Fruit fly (Drosophila melanogaster) whole organism, embryonic: ENCODE measurements around the gene CG14406.
A peak's percentile ranks its signal among the peaks of the same experiment; 100 is the strongest.

ENCODE experiments used
- ATbp ChIP-seq: fragments of 200-800 bp; sonication (Bioruptor generic); optimal IDR thresholded peaks from 2 replicates; lab custom pipeline; 2017; ENCODE audit warnings: missing biosample characterization, mild to moderate bottlenecking, missing genetic modification characterization, missing genetic modification reagents
- Adf1 ChIP-seq: fragments of 200-800 bp; sonication (Bioruptor generic); IDR thresholded peaks from 2 replicates; pipeline ENCODE4 v1.3.6; 2022; ENCODE audit warnings: missing biosample characterization, missing genetic modification characterization
- Atf3 ChIP-seq: fragments of 200-800 bp; sonication (Bioruptor generic); optimal IDR thresholded peaks from 3 replicates; lab custom pipeline; 2016; ENCODE audit warnings: missing biosample characterization, missing genetic modification characterization
- CG10209 ChIP-seq: fragments of 200-800 bp; sonication (Bioruptor generic); optimal IDR thresholded peaks from 3 replicates; lab custom pipeline; 2017; ENCODE audit warnings: missing biosample characterization, mild to moderate bottlenecking, missing genetic modification characterization, missing genetic modification reagents
- CG10462 ChIP-seq: fragments of 200-800 bp; sonication (Bioruptor generic); optimal IDR thresholded peaks from 2 replicates; lab custom pipeline; 2016; ENCODE audit warnings: missing biosample characterization, missing genetic modification characterization
- CG10565 ChIP-seq: fragments of 200-800 bp; sonication (Bioruptor generic); optimal IDR thresholded peaks from 3 replicates; lab custom pipeline; 2016; ENCODE audit warnings: missing biosample characterization, mild to moderate bottlenecking, missing genetic modification characterization
- CG11456 ChIP-seq: fragments of 200-800 bp; sonication (Bioruptor generic); IDR thresholded peaks from 3 replicates; pipeline ENCODE4 v1.3.6; 2022; ENCODE audit warnings: missing biosample characterization, missing genetic modification characterization
- CG12236 ChIP-seq: fragments of 200-800 bp; sonication (Bioruptor generic); optimal IDR thresholded peaks from 2 replicates; lab custom pipeline; 2016; ENCODE audit warnings: missing biosample characterization, missing genetic modification characterization
- CG15269 ChIP-seq: fragments of 200-800 bp; sonication (Bioruptor generic); optimal IDR thresholded peaks from 2 replicates; lab custom pipeline; 2018; ENCODE audit warnings: missing biosample characterization, mild to moderate bottlenecking, missing genetic modification characterization, moderate library complexity
- CG1647 ChIP-seq: fragments of 200-800 bp; sonication (Bioruptor generic); optimal IDR thresholded peaks from 3 replicates; lab custom pipeline; 2016; ENCODE audit warnings: missing biosample characterization, missing genetic modification characterization
- CG17568 ChIP-seq: fragments of 200-800 bp; sonication (Bioruptor generic); optimal IDR thresholded peaks from 2 replicates; lab custom pipeline; 2018; ENCODE audit warnings: missing biosample characterization, mild to moderate bottlenecking, missing genetic modification characterization, moderate library complexity
- CG18619 ChIP-seq: fragments of 200-800 bp; sonication (Bioruptor generic); optimal IDR thresholded peaks from 3 replicates; lab custom pipeline; 2017; ENCODE audit warnings: missing biosample characterization, mild to moderate bottlenecking, missing genetic modification characterization
- CG2678 ChIP-seq: fragments of 200-800 bp; sonication (Bioruptor generic); optimal IDR thresholded peaks from 3 replicates; lab custom pipeline; 2019; ENCODE audit warnings: missing biosample characterization, mild to moderate bottlenecking, missing genetic modification characterization, moderate library complexity
- CG31365 ChIP-seq: fragments of 200-800 bp; sonication (Bioruptor generic); optimal IDR thresholded peaks from 2 replicates; lab custom pipeline; 2018; ENCODE audit warnings: missing biosample characterization, mild to moderate bottlenecking, missing genetic modification characterization
- CG3838 ChIP-seq: fragments of 200-800 bp; sonication (Bioruptor generic); optimal IDR thresholded peaks from 3 replicates; lab custom pipeline; 2016; ENCODE audit warnings: missing biosample characterization, missing genetic modification characterization
- CG4360 ChIP-seq: fragments of 200-800 bp; sonication (Bioruptor generic); IDR thresholded peaks from 2 replicates; pipeline ENCODE4 v1.3.6; 2022; ENCODE audit warnings: missing biosample characterization, missing genetic modification characterization
- CG43689 ChIP-seq: fragments of 200-800 bp; sonication (Bioruptor generic); IDR thresholded peaks from 2 replicates; pipeline ENCODE4 v1.3.6; 2022; ENCODE audit warnings: missing biosample characterization, missing genetic modification characterization
- CG5953 ChIP-seq: fragments of 200-800 bp; sonication (Bioruptor generic); IDR thresholded peaks from 2 replicates; pipeline ENCODE4 v1.3.6; 2022; ENCODE audit warnings: missing biosample characterization, missing genetic modification characterization
- CG6254 ChIP-seq: fragments of 200-800 bp; sonication (Bioruptor generic); optimal IDR thresholded peaks from 3 replicates; lab custom pipeline; 2017; ENCODE audit warnings: mild to moderate bottlenecking, missing biosample characterization, missing genetic modification reagents, missing genetic modification characterization
- CG7839 ChIP-seq: fragments of 200-800 bp; sonication (Bioruptor generic); optimal IDR thresholded peaks from 3 replicates; lab custom pipeline; 2018; ENCODE audit warnings: missing biosample characterization, mild to moderate bottlenecking, missing genetic modification characterization, moderate library complexity
- CG7963 ChIP-seq: fragments of 200-800 bp; sonication (Bioruptor generic); IDR thresholded peaks from 3 replicates; pipeline ENCODE4 v1.3.6; 2022; ENCODE audit warnings: missing biosample characterization, missing genetic modification characterization; ENCODE audit not compliant: partially characterized antibody
- CG8089 ChIP-seq: fragments of 200-800 bp; sonication (Bioruptor generic); optimal IDR thresholded peaks from 3 replicates; lab custom pipeline; 2016; ENCODE audit warnings: missing biosample characterization, missing genetic modification characterization
- CG8359 ChIP-seq: fragments of 200-800 bp; sonication (Bioruptor generic); optimal IDR thresholded peaks from 2 replicates; lab custom pipeline; 2017; ENCODE audit warnings: missing biosample characterization, mild to moderate bottlenecking, missing genetic modification characterization, borderline replicate concordance
- Chrac-16 ChIP-seq: fragments of 200-800 bp; sonication (Bioruptor generic); optimal IDR thresholded peaks from 3 replicates; lab custom pipeline; 2016; ENCODE audit warnings: missing biosample characterization, missing genetic modification characterization
- CoRest ChIP-seq: fragments of 200-800 bp; sonication (Bioruptor generic); optimal IDR thresholded peaks from 3 replicates; lab custom pipeline; 2018; ENCODE audit warnings: missing biosample characterization, mild to moderate bottlenecking, missing genetic modification characterization, moderate library complexity
- Drgx ChIP-seq: fragments of 200-800 bp; sonication (Bioruptor generic); IDR thresholded peaks from 2 replicates; pipeline ENCODE4 v1.3.6; 2022; ENCODE audit warnings: missing biosample characterization, missing genetic modification characterization
- E2f2 ChIP-seq: fragments of 200-800 bp; sonication (Bioruptor generic); IDR thresholded peaks from 2 replicates; pipeline ENCODE4 v1.3.6; 2022; ENCODE audit warnings: missing biosample characterization, missing genetic modification characterization
- HLH54F ChIP-seq: fragments of 200-800 bp; sonication (Bioruptor generic); optimal IDR thresholded peaks from 3 replicates; lab custom pipeline; 2016; ENCODE audit warnings: missing biosample characterization, missing genetic modification characterization
- Lim3 ChIP-seq: fragments of 200-800 bp; sonication (Bioruptor generic); IDR thresholded peaks from 2 replicates; pipeline ENCODE4 v1.3.6; 2022; ENCODE audit warnings: missing biosample characterization, missing genetic modification characterization
- Oli ChIP-seq: fragments of 200-800 bp; sonication (Bioruptor generic); optimal IDR thresholded peaks from 2 replicates; lab custom pipeline; 2018; ENCODE audit warnings: missing biosample characterization, mild to moderate bottlenecking, missing genetic modification characterization, moderate library complexity
- Opbp ChIP-seq: fragments of 200-800 bp; sonication (Bioruptor generic); IDR thresholded peaks from 3 replicates; pipeline ENCODE4 v1.3.6; 2022; ENCODE audit warnings: missing biosample characterization, missing genetic modification characterization; ENCODE audit not compliant: partially characterized antibody
- Six4 ChIP-seq: fragments of 200-800 bp; sonication (Bioruptor generic); optimal IDR thresholded peaks from 2 replicates; lab custom pipeline; 2016; ENCODE audit warnings: missing biosample characterization, missing genetic modification characterization
- Stat92E ChIP-seq, 3 experiments: fragments of >200 bp in 2 of 3; fragments of 200-800 bp in 1 of 3; sonication (Bioruptor generic) in 1 of 3; optimal IDR thresholded peaks; 2 replicates each; lab custom pipeline; 2017 to 2019; ENCODE audit warnings: missing biosample characterization in 3 of 3, missing genetic modification characterization in 3 of 3, mild to moderate bottlenecking in 1 of 3, moderate library complexity in 1 of 3
- abd-A ChIP-seq: fragments of 200-800 bp; sonication (Bioruptor generic); optimal IDR thresholded peaks from 3 replicates; lab custom pipeline; 2019; ENCODE audit warnings: missing biosample characterization, mild to moderate bottlenecking, missing genetic modification characterization, moderate library complexity
- bowl ChIP-seq: fragments of 200-800 bp; sonication (Bioruptor generic); IDR thresholded peaks from 2 replicates; pipeline ENCODE4 v1.3.6; 2022; ENCODE audit warnings: missing biosample characterization, missing genetic modification characterization
- cad ChIP-seq: fragments of >200 bp; optimal IDR thresholded peaks from 2 replicates; lab custom pipeline; 2017; ENCODE audit warnings: missing biosample characterization, missing genetic modification characterization
- dimm ChIP-seq: fragments of 200-800 bp; sonication (Bioruptor generic); IDR thresholded peaks from 2 replicates; pipeline ENCODE4 v1.3.6; 2022; ENCODE audit warnings: missing biosample characterization, missing genetic modification characterization
- esg ChIP-seq: fragments of 200-800 bp; sonication (Bioruptor generic); conservative IDR thresholded peaks from 2 replicates; pipeline ENCODE4 v1.3.6; 2022; ENCODE audit warnings: missing biosample characterization, missing genetic modification characterization
- gce ChIP-seq: fragments of 200-800 bp; sonication (Bioruptor generic); IDR thresholded peaks from 3 replicates; pipeline ENCODE4 v1.3.6; 2022; ENCODE audit warnings: missing biosample characterization, missing genetic modification characterization
- gcm ChIP-seq: fragments of 200-800 bp; sonication (Bioruptor generic); optimal IDR thresholded peaks from 2 replicates; lab custom pipeline; 2019; ENCODE audit warnings: missing biosample characterization, mild to moderate bottlenecking, missing genetic modification characterization, moderate library complexity
- gem ChIP-seq: fragments of 200-800 bp; sonication (Bioruptor generic); optimal IDR thresholded peaks from 2 replicates; lab custom pipeline; 2019; ENCODE audit warnings: missing biosample characterization, mild to moderate bottlenecking, missing genetic modification characterization, moderate library complexity
- grn ChIP-seq: fragments of 200-800 bp; sonication (Bioruptor generic); optimal IDR thresholded peaks from 3 replicates; lab custom pipeline; 2017; ENCODE audit warnings: missing biosample characterization, missing genetic modification characterization
- kni ChIP-seq: fragments of 200-800 bp; sonication (Bioruptor generic); optimal IDR thresholded peaks from 3 replicates; lab custom pipeline; 2017; ENCODE audit warnings: mild to moderate bottlenecking, missing biosample characterization, missing genetic modification reagents, missing genetic modification characterization
- lov ChIP-seq, 2 experiments: fragments of 200-800 bp in 1 of 2; fragments of >200 bp in 1 of 2; sonication (Bioruptor generic) in 1 of 2; IDR thresholded peaks in 1 of 2; optimal IDR thresholded peaks in 1 of 2; 2 replicates in 1 of 2; 3 replicates in 1 of 2; pipeline versions ENCODE4 v1.3.6 to Lab custom; 2017 to 2022; ENCODE audit warnings: missing biosample characterization in 1 of 2, missing genetic modification characterization in 1 of 2
- onecut ChIP-seq: fragments of 200-800 bp; sonication (Bioruptor generic); IDR thresholded peaks from 2 replicates; pipeline ENCODE4 v1.3.6; 2022; ENCODE audit warnings: missing biosample characterization, missing genetic modification characterization
- prd ChIP-seq, 3 experiments: fragments of >200 bp in 2 of 3; fragments of 200-800 bp in 1 of 3; sonication (Bioruptor generic) in 1 of 3; optimal IDR thresholded peaks in 2 of 3; IDR thresholded peaks in 1 of 3; 2 replicates in 2 of 3; 3 replicates in 1 of 3; pipeline versions ENCODE4 v1.3.6 to Lab custom; 2017 to 2022; ENCODE audit warnings: missing biosample characterization in 1 of 3, missing genetic modification characterization in 1 of 3
- sens ChIP-seq: fragments of 200-800 bp; sonication (Bioruptor generic); peaks from one replicate; lab custom pipeline; 2016; ENCODE audit warnings: missing biosample characterization, missing genetic modification characterization
- slbo ChIP-seq: fragments of 200-800 bp; sonication (Bioruptor generic); IDR thresholded peaks from 2 replicates; pipeline ENCODE4 v1.3.6; 2022; ENCODE audit warnings: missing biosample characterization, missing genetic modification characterization
- tgo ChIP-seq: fragments of 200-800 bp; sonication (Bioruptor generic); IDR thresholded peaks from 3 replicates; pipeline ENCODE4 v1.3.6; 2022; ENCODE audit warnings: missing biosample characterization, missing genetic modification characterization
- tin ChIP-seq: fragments of 200-800 bp; sonication (Bioruptor generic); optimal IDR thresholded peaks from 3 replicates; lab custom pipeline; 2016; ENCODE audit warnings: missing biosample characterization, missing genetic modification characterization
- trem ChIP-seq: fragments of 200-800 bp; optimal IDR thresholded peaks from 3 replicates; lab custom pipeline; 2019; ENCODE audit warnings: missing biosample characterization, mild to moderate bottlenecking, missing genetic modification characterization, moderate library complexity

CG14406 gene

DNA sequence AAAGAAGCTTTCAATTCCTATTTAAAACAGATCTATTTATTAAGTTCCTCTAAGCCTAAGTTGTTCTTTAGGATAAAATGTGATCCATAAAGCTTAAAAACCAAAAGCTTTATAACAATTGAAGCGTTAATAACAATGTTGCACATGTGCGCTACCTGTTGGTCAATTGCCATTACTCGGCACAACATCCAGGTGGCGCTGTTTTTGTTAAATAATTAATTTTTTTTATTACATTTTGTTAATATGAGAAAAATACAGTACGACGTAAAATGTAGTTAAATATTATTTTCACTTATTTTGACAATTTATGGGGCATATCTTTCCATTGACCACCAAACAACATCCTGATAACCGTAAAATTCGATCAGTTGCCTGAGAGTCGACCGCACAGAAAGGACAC lies 43.3 kb upstream of the CG14406 start (continued):
- TF ChIP-seq E2f2 (GFP tag; lab: Robert Waterston, UW) (no peak), ATbp (GFP tag; lab: Kevin White, UChicago) (no peak), Chrac-16 (GFP tag; lab: Kevin White, UChicago) (peak; percentile 22), CG10565 (GFP tag; lab: Kevin White, UChicago) (no peak), abd-A (no peak), Stat92E (GFP tag; optimal IDR thresholded peaks at IDR 0.05; lab: Kevin White, UChicago) (no peak), lov (optimal IDR thresholded peaks at IDR 0.05; lab: Kevin White, UChicago) (no peak), lov (GFP tag; IDR thresholded peaks at IDR 0.05; lab: Robert Waterston, UW) (no peak), HLH54F (GFP tag; lab: Kevin White, UChicago) (no peak), slbo (GFP tag; lab: Robert Waterston, UW) (peak; percentile 47; the same call in 1 of the 2 replicates), esg (GFP tag; lab: Robert Waterston, UW) (no peak), CG12236 (GFP tag; lab: Kevin White, UChicago) (no peak), gem (tag; lab: Kevin White, UChicago) (peak; percentile 45), Opbp (GFP tag; lab: Robert Waterston, UW) (no peak), CG8359 (no peak), CG1647 (GFP tag; lab: Kevin White, UChicago) (no peak), dimm (no peak), tin (peak; percentile 21), CG31365 (tag; lab: Kevin White, UChicago) (no peak), prd (optimal IDR thresholded peaks at IDR 0.05; lab: Kevin White, UChicago) (no peak), prd (GFP tag; IDR thresholded peaks at IDR 0.05; lab: Robert Waterston, UW) (peak; percentile 18; the same call in 1 of the 3 replicates), CG10209 (no peak), CG4360 (no peak), cad (no peak), Lim3 (GFP tag; lab: Robert Waterston, UW) (no peak), CG43689 (no peak), kni (GFP tag; lab: Kevin White, UChicago) (no peak), gce (GFP tag; lab: Robert Waterston, UW) (no peak), gcm (no peak), CG18619 (no peak), CG6254 (GFP tag; lab: Kevin White, UChicago) (no peak), trem (tag; lab: Kevin White, UChicago) (peak; percentile 34), Drgx (GFP tag; lab: Robert Waterston, UW) (no peak), CG7963 (GFP tag; lab: Robert Waterston, UW) (no peak), CG7839 (peak; percentile 33), CG15269 (tag; lab: Kevin White, UChicago) (peak; percentile 5), onecut (GFP tag; lab: Robert Waterston, UW) (no peak), CG2678 (tag; lab: Kevin White, UChicago) (no peak), CoRest (tag; lab: Kevin White, UChicago) (no peak), Six4 (GFP tag; lab: Kevin White, UChicago) (no peak), CG17568 (GFP tag; lab: Kevin White, UChicago) (no peak), Atf3 (GFP tag; lab: Kevin White, UChicago) (no peak), bowl (GFP tag; lab: Robert Waterston, UW) (no peak), CG11456 (GFP tag; lab: Robert Waterston, UW) (peak; percentile 70; the same call in 1 of the 3 replicates), CG10462 (no peak), Oli (tag; lab: Kevin White, UChicago) (no peak), CG5953 (GFP tag; lab: Robert Waterston, UW) (no peak), tgo (no peak), grn (GFP tag; lab: Kevin White, UChicago) (no peak), sens (GFP tag; lab: Kevin White, UChicago) (peak; percentile 13), Adf1 (GFP tag; lab: Robert Waterston, UW) (no peak), CG8089 (GFP tag; lab: Kevin White, UChicago) (no peak), CG3838 (GFP tag; lab: Kevin White, UChicago) (no peak)
